Fruit fly (Drosophila melanogaster) whole organism, embryonic: ENCODE measurements around the gene CG43998.

Experiments
- Bgb ChIP-seq: fragments of 200-800 bp; sonication (Bioruptor generic); IDR thresholded peaks from 2 replicates; pipeline ENCODE4 v1.3.6; 2022; ENCODE audit warnings: missing biosample characterization, missing genetic modification characterization; ENCODE audit not compliant: partially characterized antibody
- CG7357 ChIP-seq: fragments of 200-800 bp; sonication (Bioruptor generic); IDR thresholded peaks from 3 replicates; pipeline ENCODE4 v1.3.6; 2022; ENCODE audit warnings: missing biosample characterization, missing genetic modification characterization
- CG7987 ChIP-seq: fragments of 200-800 bp; sonication (Bioruptor generic); optimal IDR thresholded peaks from 2 replicates; lab custom pipeline; 2018; ENCODE audit warnings: missing biosample characterization, mild to moderate bottlenecking, missing genetic modification characterization, moderate library complexity
- Doc2 ChIP-seq: fragments of 200-800 bp; sonication (Bioruptor generic); IDR thresholded peaks from 2 replicates; pipeline ENCODE4 v1.3.6; 2022; ENCODE audit warnings: missing biosample characterization, missing genetic modification characterization
- Rfx ChIP-seq: fragments of 200-800 bp; sonication (Bioruptor generic); IDR thresholded peaks from 2 replicates; pipeline ENCODE4 v1.3.6; 2022; ENCODE audit warnings: missing biosample characterization, missing genetic modification characterization
- gsb ChIP-seq: fragments of 200-800 bp; sonication (Bioruptor generic); IDR thresholded peaks from 2 replicates; pipeline ENCODE4 v1.3.6; 2022; ENCODE audit warnings: missing biosample characterization, missing genetic modification characterization
- kah ChIP-seq: fragments of 200-800 bp; sonication (Bioruptor generic); optimal IDR thresholded peaks from 2 replicates; lab custom pipeline; 2018; ENCODE audit warnings: missing biosample characterization, mild to moderate bottlenecking, missing genetic modification characterization
- org-1 ChIP-seq: fragments of 200-800 bp; sonication (Bioruptor generic); optimal IDR thresholded peaks from 2 replicates; lab custom pipeline; 2017; ENCODE audit warnings: missing biosample characterization, missing genetic modification characterization
- sima ChIP-seq: fragments of 200-800 bp; sonication (Bioruptor generic); optimal IDR thresholded peaks from 2 replicates; lab custom pipeline; 2016; ENCODE audit warnings: missing biosample characterization, missing genetic modification characterization
- tin ChIP-seq: fragments of 200-800 bp; sonication (Bioruptor generic); optimal IDR thresholded peaks from 3 replicates; lab custom pipeline; 2016; ENCODE audit warnings: missing biosample characterization, missing genetic modification characterization

DNA sequence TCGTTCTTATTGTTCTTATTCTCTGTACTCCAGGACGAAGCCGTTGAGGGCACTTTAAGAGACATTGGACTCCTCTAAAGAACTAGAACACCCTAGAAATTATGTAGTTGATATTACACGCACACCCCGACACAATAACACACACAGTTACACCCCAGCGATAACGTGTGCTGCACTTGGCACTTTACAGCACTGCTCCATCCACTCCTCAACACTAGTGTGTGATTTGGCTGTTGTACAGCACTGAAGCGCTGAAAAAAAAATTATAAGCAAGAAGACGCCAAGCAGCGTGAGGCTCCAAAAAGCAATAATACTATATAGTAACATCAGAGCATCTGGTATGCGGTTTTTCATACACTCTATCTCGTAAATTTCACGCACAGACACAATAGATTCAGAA, 32.1 kb upstream of the CG43998 start:
- no peak for TF ChIP-seq Bgb (GFP tag; lab: Robert Waterston, UW)
- no peak for TF ChIP-seq kah (GFP tag; lab: Kevin White, UChicago)
- TF ChIP-seq Doc2 = no peak
- TF ChIP-seq org-1 (GFP tag; lab: Kevin White, UChicago) = no peak
- no peak for TF ChIP-seq Rfx (GFP tag; lab: Robert Waterston, UW)
- no peak for TF ChIP-seq CG7357 (GFP tag; lab: Robert Waterston, UW)
- TF ChIP-seq tin = no peak
- TF ChIP-seq sima (GFP tag; lab: Kevin White, UChicago) = no peak
- no peak for TF ChIP-seq gsb
- TF ChIP-seq CG7987 (GFP tag; lab: Kevin White, UChicago) = no peak
